Worm (Caenorhabditis elegans): Measurements from ENCODE around the gene BE10.1.

DNA sequence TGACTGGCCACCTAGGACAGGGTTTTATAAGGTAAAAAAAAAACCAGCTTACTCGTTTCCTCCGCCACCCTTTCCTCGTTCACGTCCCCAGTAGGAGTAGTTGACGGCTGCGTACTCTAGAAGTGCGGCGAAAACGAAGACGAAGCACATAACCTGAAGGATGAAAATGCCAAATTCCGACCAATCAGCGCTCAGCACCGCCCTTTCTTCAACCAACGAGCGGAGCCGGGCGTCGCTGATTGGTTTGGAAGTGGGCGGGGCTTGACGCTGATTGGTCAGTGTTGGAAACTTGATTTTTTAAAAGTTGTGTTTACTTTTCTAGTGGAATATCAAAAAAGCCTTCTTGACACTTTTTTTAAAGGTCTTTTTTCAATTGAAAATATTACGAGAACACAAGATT lies 15.6 kb downstream of the BE10.1 start:
- no peak for TF ChIP-seq fkh-10 (GFP tag; optimal IDR thresholded peaks at IDR 0.05)
- TF ChIP-seq ttx-3 (tag; optimal IDR thresholded peaks at IDR 0.05), result no peak

Measured in whole organism, late embryonic.